Fruit fly (Drosophila melanogaster) whole organism, embryonic: ENCODE results near the gene CstF50.

Experiments used
- Atf3 ChIP-seq: fragments of 200-800 bp; sonication (Bioruptor generic); optimal IDR thresholded peaks from 3 replicates; lab custom pipeline; 2016; ENCODE audit warnings: missing biosample characterization, missing genetic modification characterization
- Atf6 ChIP-seq: fragments of 200-800 bp; sonication (Bioruptor generic); IDR thresholded peaks from 2 replicates; pipeline ENCODE4 v1.3.6; 2022; ENCODE audit warnings: missing biosample characterization, missing genetic modification characterization
- Awh ChIP-seq: fragments of 200-800 bp; sonication (Bioruptor generic); IDR thresholded peaks from 2 replicates; pipeline ENCODE4, ENCODE4 v1.3.6; 2022; ENCODE audit warnings: missing biosample characterization, missing genetic modification characterization
- CG10366 ChIP-seq: fragments of 200-800 bp; sonication (Bioruptor generic); IDR thresholded peaks from 2 replicates; pipeline ENCODE4 v1.3.6; 2022; ENCODE audit warnings: missing biosample characterization, missing genetic modification characterization
- CG11398 ChIP-seq: fragments of 200-800 bp; sonication (Bioruptor generic); optimal IDR thresholded peaks from 2 replicates; lab custom pipeline; 2016; ENCODE audit warnings: missing biosample characterization, missing genetic modification characterization
- CG12744 ChIP-seq: fragments of 200-800 bp; sonication (Bioruptor generic); optimal IDR thresholded peaks from 2 replicates; lab custom pipeline; 2016; ENCODE audit warnings: missing biosample characterization, missing genetic modification characterization
- CG15011 ChIP-seq: fragments of 200-800 bp; sonication (Bioruptor generic); optimal IDR thresholded peaks from 3 replicates; lab custom pipeline; 2018; ENCODE audit warnings: missing biosample characterization, mild to moderate bottlenecking, missing genetic modification characterization
- CG15269 ChIP-seq: fragments of 200-800 bp; sonication (Bioruptor generic); optimal IDR thresholded peaks from 2 replicates; lab custom pipeline; 2018; ENCODE audit warnings: missing biosample characterization, mild to moderate bottlenecking, missing genetic modification characterization, moderate library complexity
- CG15696 ChIP-seq: fragments of 200-800 bp; sonication (Bioruptor generic); optimal IDR thresholded peaks from 2 replicates; lab custom pipeline; 2019; ENCODE audit warnings: missing biosample characterization, mild to moderate bottlenecking, missing genetic modification characterization, moderate library complexity
- CG17568 ChIP-seq: fragments of 200-800 bp; sonication (Bioruptor generic); optimal IDR thresholded peaks from 2 replicates; lab custom pipeline; 2018; ENCODE audit warnings: missing biosample characterization, mild to moderate bottlenecking, missing genetic modification characterization, moderate library complexity
- CG17912 ChIP-seq: fragments of 200-800 bp; sonication (Bioruptor generic); optimal IDR thresholded peaks from 2 replicates; lab custom pipeline; 2018; ENCODE audit warnings: missing biosample characterization, mild to moderate bottlenecking, missing genetic modification characterization
- CG2678 ChIP-seq: fragments of 200-800 bp; sonication (Bioruptor generic); optimal IDR thresholded peaks from 3 replicates; lab custom pipeline; 2019; ENCODE audit warnings: missing biosample characterization, mild to moderate bottlenecking, missing genetic modification characterization, moderate library complexity
- CG30431 ChIP-seq: fragments of 200-800 bp; sonication (Bioruptor generic); optimal IDR thresholded peaks from 2 replicates; lab custom pipeline; 2017; ENCODE audit warnings: missing biosample characterization, missing genetic modification characterization
- CG3281 ChIP-seq: fragments of 200-800 bp; sonication (Bioruptor generic); optimal IDR thresholded peaks from 3 replicates; lab custom pipeline; 2017; ENCODE audit warnings: missing biosample characterization, mild to moderate bottlenecking, missing genetic modification characterization
- CG42726 ChIP-seq: fragments of 200-800 bp; sonication (Bioruptor generic); IDR thresholded peaks from 2 replicates; pipeline ENCODE4 v1.3.6; 2022; ENCODE audit warnings: missing biosample characterization, missing genetic modification characterization; ENCODE audit not compliant: partially characterized antibody
- CG6654 ChIP-seq: fragments of 200-800 bp; sonication (Bioruptor generic); optimal IDR thresholded peaks from 2 replicates; lab custom pipeline; 2017; ENCODE audit warnings: missing biosample characterization, mild to moderate bottlenecking, missing genetic modification characterization
- CG6791 ChIP-seq: fragments of 200-800 bp; sonication (Bioruptor generic); IDR thresholded peaks from 3 replicates; pipeline ENCODE4 v1.3.6; 2022; ENCODE audit warnings: missing biosample characterization, missing genetic modification characterization; ENCODE audit not compliant: partially characterized antibody
- CG7372 ChIP-seq: fragments of 200-800 bp; sonication (Bioruptor generic); IDR thresholded peaks from 2 replicates; pipeline ENCODE4 v1.3.6; 2022; ENCODE audit warnings: missing biosample characterization, missing genetic modification characterization
- CG7745 ChIP-seq: fragments of 200-800 bp; sonication (Bioruptor generic); optimal IDR thresholded peaks from 2 replicates; lab custom pipeline; 2018; ENCODE audit warnings: missing biosample characterization, mild to moderate bottlenecking, missing genetic modification characterization, moderate library complexity
- CG9727 ChIP-seq: fragments of 200-800 bp; sonication (Bioruptor generic); optimal IDR thresholded peaks from 3 replicates; lab custom pipeline; 2017; ENCODE audit warnings: missing biosample characterization, mild to moderate bottlenecking, missing genetic modification characterization
- CG9817 ChIP-seq: fragments of 200-800 bp; sonication (Bioruptor generic); optimal IDR thresholded peaks from 2 replicates; lab custom pipeline; 2018; ENCODE audit warnings: missing biosample characterization, mild to moderate bottlenecking, missing genetic modification characterization, moderate library complexity
- Deaf1 ChIP-seq: fragments of 200-800 bp; optimal IDR thresholded peaks from 3 replicates; lab custom pipeline; 2019; ENCODE audit warnings: missing biosample characterization, mild to moderate bottlenecking, missing genetic modification characterization, moderate library complexity
- Dfd ChIP-seq, 2 experiments: fragments of >200 bp; optimal IDR thresholded peaks; 2 replicates each; lab custom pipeline; 2017; ENCODE audit warnings: missing biosample characterization in 2 of 2, missing genetic modification characterization in 2 of 2
- Dip3 ChIP-seq: fragments of 200-800 bp; sonication (Bioruptor generic); optimal IDR thresholded peaks from 3 replicates; lab custom pipeline; 2016; ENCODE audit warnings: missing biosample characterization, missing genetic modification characterization
- E2f1 ChIP-seq: fragments of 200-800 bp; sonication (Bioruptor generic); IDR thresholded peaks from 2 replicates; pipeline ENCODE4 v1.3.6; 2022; ENCODE audit warnings: missing biosample characterization, missing genetic modification characterization
- ERR ChIP-seq: fragments of 200-800 bp; sonication (Bioruptor generic); optimal IDR thresholded peaks from 2 replicates; lab custom pipeline; 2016; ENCODE audit warnings: missing biosample characterization, missing genetic modification characterization
- Fer1 ChIP-seq: fragments of 200-800 bp; sonication (Bioruptor generic); optimal IDR thresholded peaks from 2 replicates; lab custom pipeline; 2017; ENCODE audit warnings: missing biosample characterization, mild to moderate bottlenecking, missing genetic modification characterization
- HLH54F ChIP-seq: fragments of 200-800 bp; sonication (Bioruptor generic); optimal IDR thresholded peaks from 3 replicates; lab custom pipeline; 2016; ENCODE audit warnings: missing biosample characterization, missing genetic modification characterization
- Hr78 ChIP-seq, 2 experiments: fragments of 200-800 bp in 1 of 2; fragments of >200 bp in 1 of 2; sonication (Bioruptor generic) in 1 of 2; optimal IDR thresholded peaks; 2 replicates each; lab custom pipeline; 2017 to 2019; ENCODE audit warnings: missing biosample characterization in 2 of 2, missing genetic modification characterization in 2 of 2, mild to moderate bottlenecking in 1 of 2, moderate library complexity in 1 of 2
- Max ChIP-seq: fragments of 200-800 bp; sonication (Bioruptor generic); optimal IDR thresholded peaks from 2 replicates; lab custom pipeline; 2016; ENCODE audit warnings: missing biosample characterization, mild to moderate bottlenecking, missing genetic modification characterization
- Med ChIP-seq: fragments of 200-800 bp; sonication (Bioruptor generic); peaks from one replicate; lab custom pipeline; 2016; ENCODE audit warnings: missing biosample characterization, missing genetic modification characterization, mild to moderate bottlenecking, inconsistent platforms, moderate library complexity
- Mes4 ChIP-seq: fragments of 200-800 bp; sonication (Bioruptor generic); optimal IDR thresholded peaks from 2 replicates; lab custom pipeline; 2016; ENCODE audit warnings: missing biosample characterization, missing genetic modification characterization
- Oaz ChIP-seq: fragments of 200-800 bp; sonication (Bioruptor generic); IDR thresholded peaks from 2 replicates; pipeline ENCODE4 v1.3.6; 2022; ENCODE audit warnings: missing biosample characterization, missing genetic modification characterization
- Rx ChIP-seq: fragments of 200-800 bp; sonication (Bioruptor generic); IDR thresholded peaks from 2 replicates; pipeline ENCODE4 v1.3.6; 2022; ENCODE audit warnings: missing biosample characterization, missing genetic modification characterization
- Six4 ChIP-seq: fragments of 200-800 bp; sonication (Bioruptor generic); optimal IDR thresholded peaks from 2 replicates; lab custom pipeline; 2016; ENCODE audit warnings: missing biosample characterization, missing genetic modification characterization
- Sry-β ChIP-seq: fragments of 200-800 bp; sonication (Bioruptor generic); optimal IDR thresholded peaks from 2 replicates; lab custom pipeline; 2018; ENCODE audit warnings: missing biosample characterization, mild to moderate bottlenecking, missing genetic modification characterization, moderate library complexity
- Ssrp ChIP-seq: fragments of 200-800 bp; sonication (Bioruptor generic); optimal IDR thresholded peaks from 2 replicates; lab custom pipeline; 2018; ENCODE audit warnings: missing biosample characterization, mild to moderate bottlenecking, missing genetic modification characterization, moderate library complexity
- Tbp ChIP-seq: fragments of >200 bp; optimal IDR thresholded peaks from 2 replicates; lab custom pipeline; 2018; ENCODE audit warnings: missing biosample characterization, missing genetic modification characterization
- ase ChIP-seq: fragments of 200-800 bp; sonication (Bioruptor generic); IDR thresholded peaks from 3 replicates; pipeline ENCODE4 v1.3.6; 2022; ENCODE audit warnings: missing biosample characterization, missing genetic modification characterization
- bowl ChIP-seq: fragments of 200-800 bp; sonication (Bioruptor generic); IDR thresholded peaks from 2 replicates; pipeline ENCODE4 v1.3.6; 2022; ENCODE audit warnings: missing biosample characterization, missing genetic modification characterization
- crol ChIP-seq: fragments of 200-800 bp; sonication (Bioruptor generic); IDR thresholded peaks from 2 replicates; pipeline ENCODE4 v1.3.6; 2022; ENCODE audit warnings: missing biosample characterization, missing genetic modification characterization
- dati ChIP-seq: fragments of 200-800 bp; sonication (Bioruptor generic); IDR thresholded peaks from 2 replicates; pipeline ENCODE4 v1.3.6; 2022; ENCODE audit warnings: missing biosample characterization, missing genetic modification characterization
- fd96Cb ChIP-seq: fragments of 200-800 bp; sonication (Bioruptor generic); optimal IDR thresholded peaks from 2 replicates; lab custom pipeline; 2018; ENCODE audit warnings: missing biosample characterization, mild to moderate bottlenecking, missing genetic modification characterization, moderate library complexity
- grn ChIP-seq: fragments of 200-800 bp; sonication (Bioruptor generic); optimal IDR thresholded peaks from 3 replicates; lab custom pipeline; 2017; ENCODE audit warnings: missing biosample characterization, missing genetic modification characterization
- pho ChIP-seq: fragments of 200-800 bp; sonication (Bioruptor generic); optimal IDR thresholded peaks from 2 replicates; lab custom pipeline; 2016; ENCODE audit warnings: missing biosample characterization, missing genetic modification characterization
- prd ChIP-seq, 3 experiments: fragments of >200 bp in 2 of 3; fragments of 200-800 bp in 1 of 3; sonication (Bioruptor generic) in 1 of 3; optimal IDR thresholded peaks in 2 of 3; IDR thresholded peaks in 1 of 3; 2 replicates in 2 of 3; 3 replicates in 1 of 3; pipeline versions ENCODE4 v1.3.6 to Lab custom; 2017 to 2022; ENCODE audit warnings: missing biosample characterization in 1 of 3, missing genetic modification characterization in 1 of 3
- seq ChIP-seq: fragments of 200-800 bp; sonication (Bioruptor generic); IDR thresholded peaks from 2 replicates; pipeline ENCODE4 v1.3.6; 2022; ENCODE audit warnings: missing biosample characterization, missing genetic modification characterization
- sisA ChIP-seq: fragments of 200-800 bp; sonication (Bioruptor generic); IDR thresholded peaks from 2 replicates; pipeline ENCODE4 v1.3.6; 2022; ENCODE audit warnings: missing biosample characterization, missing genetic modification characterization
- tgo ChIP-seq: fragments of 200-800 bp; sonication (Bioruptor generic); IDR thresholded peaks from 3 replicates; pipeline ENCODE4 v1.3.6; 2022; ENCODE audit warnings: missing biosample characterization, missing genetic modification characterization
- wor ChIP-seq: fragments of 200-800 bp; sonication (Bioruptor generic); IDR thresholded peaks from 2 replicates; pipeline ENCODE4 v1.3.6; 2022; ENCODE audit warnings: missing biosample characterization, missing genetic modification characterization

CstF50 gene

dm6 chr3R:31686692-31687351 lies 49.9 kb downstream of the CstF50 start (continued):
- peak; percentile 56 for TF ChIP-seq Sry-β (GFP tag; lab: Kevin White, UChicago)
- TF ChIP-seq CG6654 (GFP tag; lab: Kevin White, UChicago), result peak; percentile 82
- TF ChIP-seq wor (GFP tag; lab: Robert Waterston, UW), result peak; percentile 80
- TF ChIP-seq CG15011, result peak; percentile 58
- TF ChIP-seq CG12744 (GFP tag; lab: Kevin White, UChicago), result peak; percentile 64
- peak; percentile 88 for TF ChIP-seq CG2678
- peak; percentile 99 for TF ChIP-seq crol (GFP tag; lab: Robert Waterston, UW)
- TF ChIP-seq CG9817, result peak; percentile 68
- TF ChIP-seq CG30431 (GFP tag; lab: Kevin White, UChicago), result peak; percentile 88
- peak; percentile 15 for TF ChIP-seq pho (GFP tag; lab: Kevin White, UChicago)
- TF ChIP-seq bowl (GFP tag; lab: Robert Waterston, UW), result no peak
- no peak for TF ChIP-seq Fer1 (GFP tag; lab: Kevin White, UChicago)
- TF ChIP-seq CG42726 (GFP tag; lab: Robert Waterston, UW), result no peak
- peak; percentile 77 for TF ChIP-seq CG15696 (tag; lab: Kevin White, UChicago)
- TF ChIP-seq sisA (GFP tag; lab: Robert Waterston, UW), result peak; percentile 87
- TF ChIP-seq Atf3 (GFP tag; lab: Kevin White, UChicago), result peak; percentile 87
- TF ChIP-seq CG6791 (GFP tag; lab: Robert Waterston, UW), result no peak
- no peak for TF ChIP-seq Oaz (GFP tag; lab: Robert Waterston, UW)
- peak; percentile 75 for TF ChIP-seq dati (GFP tag; lab: Robert Waterston, UW)
- TF ChIP-seq Six4 (GFP tag; lab: Kevin White, UChicago), result peak; percentile 90
- TF ChIP-seq HLH54F (GFP tag; lab: Kevin White, UChicago), result peak; percentile 45
- TF ChIP-seq CG10366 (GFP tag; lab: Robert Waterston, UW), result peak; percentile 79
- peak; percentile 57 for TF ChIP-seq seq (GFP tag; lab: Robert Waterston, UW)
- TF ChIP-seq ase (GFP tag; lab: Robert Waterston, UW), result peak; percentile 69; the same call in 1 of the 3 replicates
- TF ChIP-seq CG15269 (tag; lab: Kevin White, UChicago), result peak; percentile 61
- TF ChIP-seq grn, result no peak
- peak; percentile 84 for TF ChIP-seq CG11398 (GFP tag; lab: Kevin White, UChicago)
- TF ChIP-seq tgo (GFP tag; lab: Robert Waterston, UW), result peak; percentile 60; the same call in 2 of the 3 replicates
- TF ChIP-seq CG17912 (GFP tag; lab: Kevin White, UChicago), result no peak
- TF ChIP-seq Med (GFP tag; lab: Kevin White, UChicago), result peak; percentile 97
- peak; percentile 94 for TF ChIP-seq Ssrp (tag; lab: Kevin White, UChicago)
- peak; percentile 83 for TF ChIP-seq Awh (GFP tag; lab: Robert Waterston, UW)
- peak; percentile 95 for TF ChIP-seq fd96Cb (tag; lab: Kevin White, UChicago)
- TF ChIP-seq Mes4 (GFP tag; lab: Kevin White, UChicago), result peak; percentile 86
- TF ChIP-seq prd (optimal IDR thresholded peaks at IDR 0.05; lab: Kevin White, UChicago), result no peak
- peak; percentile 83 for TF ChIP-seq prd (GFP tag; IDR thresholded peaks at IDR 0.05; lab: Robert Waterston, UW)
- peak; percentile 75 for TF ChIP-seq Rx (GFP tag; lab: Robert Waterston, UW)
- TF ChIP-seq CG7372 (GFP tag; lab: Robert Waterston, UW), result peak; percentile 41; the same call in 1 of the 2 replicates
- no peak for TF ChIP-seq Atf6 (GFP tag; lab: Robert Waterston, UW)
- peak; percentile 66; the same call in 1 of the 2 replicates for TF ChIP-seq E2f1
- peak; percentile 80 for TF ChIP-seq CG7745 (tag; lab: Kevin White, UChicago)
- peak; percentile 35 for TF ChIP-seq Deaf1 (tag; lab: Kevin White, UChicago)
- TF ChIP-seq Dfd (GFP tag; optimal IDR thresholded peaks at IDR 0.05; lab: Kevin White, UChicago), result no peak
- TF ChIP-seq CG9727 (GFP tag; lab: Kevin White, UChicago), result peak; percentile 92
- peak; percentile 72 for TF ChIP-seq CG17568 (GFP tag; lab: Kevin White, UChicago)
- TF ChIP-seq Tbp, result no peak
- peak; percentile 62 for TF ChIP-seq Dip3 (GFP tag; lab: Kevin White, UChicago)
- TF ChIP-seq CG3281 (GFP tag; lab: Kevin White, UChicago), result peak; percentile 18
- TF ChIP-seq Max, result peak; percentile 79
- peak; percentile 53 for TF ChIP-seq ERR (GFP tag; lab: Kevin White, UChicago)
- no peak for TF ChIP-seq Hr78 (GFP tag; optimal IDR thresholded peaks at IDR 0.05; lab: Kevin White, UChicago)
